Worm (Caenorhabditis elegans): ENCODE results near the gene Y62H9A.10.

ce11 chrX:11872210-11872609 is 30.4 kb downstream of the Y62H9A.10 start:
- no peak for TF ChIP-seq K12H6.12 (tag; optimal IDR thresholded peaks at IDR 0.05)
- TF ChIP-seq bed-2 (GFP tag; IDR thresholded peaks at IDR 0.05) = no peak

Data from whole organism, young adult.